Worm (Caenorhabditis elegans) whole organism, L3 larva: ENCODE data around the gene K08E5.5.

ENCODE experiments used
- R02D3.7 ChIP-seq: fragments of 150-350 bp; optimal IDR thresholded peaks from 2 replicates; lab custom pipeline; 2014; ENCODE audit warnings: missing biosample characterization, missing genetic modification characterization
- ama-1 ChIP-seq: fragments of 150-350 bp; optimal IDR thresholded peaks from 2 replicates; lab custom pipeline; 2018
- fkh-10 ChIP-seq: sonication (generic microtip); optimal IDR thresholded peaks from 2 replicates; lab custom pipeline; 2017; ENCODE audit warnings: missing biosample characterization, missing genetic modification reagents, missing genetic modification characterization
- mdl-1 ChIP-seq: fragments of 150-350 bp; optimal IDR thresholded peaks from 2 replicates; lab custom pipeline; 2014; ENCODE audit warnings: missing biosample characterization, missing genetic modification characterization
- nhr-12 ChIP-seq: fragments of 150-350 bp; optimal IDR thresholded peaks from 2 replicates; lab custom pipeline; 2014; ENCODE audit warnings: missing biosample characterization, missing genetic modification characterization
- nhr-237 ChIP-seq: fragments of 150-350 bp; optimal IDR thresholded peaks from 2 replicates; lab custom pipeline; 2014; ENCODE audit warnings: missing biosample characterization, missing genetic modification characterization
- nhr-25 ChIP-seq: sonication (generic microtip); optimal IDR thresholded peaks from 2 replicates; lab custom pipeline; 2017; ENCODE audit warnings: missing biosample characterization, missing genetic modification characterization
- pha-4 ChIP-seq: fragments of 150-350 bp; optimal IDR thresholded peaks from 2 replicates; lab custom pipeline; 2014; ENCODE audit warnings: missing biosample characterization, missing genetic modification reagents, missing genetic modification characterization
- skn-1 ChIP-seq: fragments of 150-350 bp; optimal IDR thresholded peaks from 2 replicates; lab custom pipeline; 2014; ENCODE audit warnings: missing biosample characterization, missing genetic modification characterization
- unc-62 ChIP-seq: fragments of 150-350 bp; sonication (generic microtip); optimal IDR thresholded peaks from 4 replicates; lab custom pipeline; 2014; ENCODE audit warnings: missing biosample characterization, missing genetic modification reagents, missing genetic modification characterization

DNA sequence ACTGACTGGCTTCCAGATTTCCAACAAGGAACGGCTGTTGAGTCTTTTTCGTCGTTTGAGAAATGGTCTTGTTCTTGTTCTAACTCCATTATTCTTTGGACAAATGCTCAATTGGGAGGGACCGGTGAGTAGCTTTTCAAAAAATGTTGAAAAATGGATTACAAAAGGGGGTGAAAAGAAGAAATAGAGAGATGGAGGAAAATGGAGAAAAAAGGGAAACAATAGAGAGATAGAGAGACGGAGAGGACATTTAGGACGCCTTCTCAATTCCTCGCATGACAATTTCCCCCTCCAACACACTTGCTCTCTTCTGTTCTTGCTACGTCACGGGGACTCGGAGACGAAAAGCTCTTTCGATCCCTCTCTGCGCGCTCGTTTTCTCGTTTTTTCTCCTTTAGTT is 7.3 kb downstream of the K08E5.5 start:
- TF ChIP-seq skn-1 (tag; lab: Kevin White, UChicago) (no peak), mdl-1 (tag; lab: Kevin White, UChicago) (no peak), nhr-237 (tag; lab: Kevin White, UChicago) (no peak), nhr-25 (tag; lab: Kevin White, UChicago) (no peak), unc-62 (GFP tag; lab: Kevin White, UChicago) (no peak), ama-1 (lab: Kevin White, UChicago) (no peak), fkh-10 (GFP tag; lab: Kevin White, UChicago) (peak; percentile 16), R02D3.7 (tag; lab: Kevin White, UChicago) (no peak), pha-4 (tag; lab: Kevin White, UChicago) (no peak), nhr-12 (no peak)
